Fruit fly (Drosophila melanogaster) whole organism: ENCODE results near the gene exex.

Experiments
- CG8478 ChIP-seq: fragments of >200 bp; optimal IDR thresholded peaks from 2 replicates; lab custom pipeline; 2018; ENCODE audit warnings: inconsistent platforms
- pan ChIP-seq: fragments of >200 bp; optimal IDR thresholded peaks from 2 replicates; lab custom pipeline; 2017
- usp ChIP-seq: fragments of >200 bp; optimal IDR thresholded peaks from 2 replicates; lab custom pipeline; 2017; ENCODE audit warnings: missing biosample characterization, missing genetic modification characterization, mixed read lengths

- TF ChIP-seq CG8478 (no peak), pan (lab: Kevin White, UChicago) (no peak), usp (GFP tag; lab: Kevin White, UChicago) (no peak)
These were observed 44.4 kb upstream of the exex start for dm6 chr3L:7903489-7904150.
